Worm (Caenorhabditis elegans) whole organism, young adult: ENCODE data around the gene dpf-2.

Source experiments
- B0336.3 ChIP-seq: fragments of 200-800 bp; sonication (Bioruptor generic); IDR thresholded peaks from 2 replicates; pipeline ENCODE4 v1.3.6; 2022; ENCODE audit warnings: missing genetic modification characterization, missing compliant biosample characterization
- die-1 ChIP-seq: sonication (generic microtip); optimal IDR thresholded peaks from 2 replicates; lab custom pipeline; 2016; ENCODE audit warnings: missing genotype, mild to moderate bottlenecking, missing genetic modification characterization, missing compliant biosample characterization
- dpl-1 ChIP-seq: fragments of 150-350 bp; optimal IDR thresholded peaks from 2 replicates; lab custom pipeline; 2014; ENCODE audit warnings: missing biosample characterization, missing genetic modification reagents, missing genetic modification characterization
- hlh-26 ChIP-seq: fragments of 200-800 bp; sonication (Bioruptor generic); conservative IDR thresholded peaks from 2 replicates; pipeline ENCODE4 v1.3.6; 2022; ENCODE audit warnings: missing genetic modification reagents, missing genetic modification characterization, missing compliant biosample characterization
- lin-40 ChIP-seq: sonication (generic microtip); optimal IDR thresholded peaks from 2 replicates; lab custom pipeline; 2016; ENCODE audit warnings: missing genetic modification characterization, mild to moderate bottlenecking, missing compliant biosample characterization, missing genotype, missing genetic modification reagents
- lsy-27 ChIP-seq: sonication (generic microtip); optimal IDR thresholded peaks from 2 replicates; lab custom pipeline; 2017; ENCODE audit warnings: missing genetic modification characterization, mild to moderate bottlenecking, missing compliant biosample characterization, antibody characterized with exemption, missing genotype, borderline replicate concordance; ENCODE audit not compliant: insufficient read depth
- nhr-90 ChIP-seq: sonication (generic microtip); optimal IDR thresholded peaks from 2 replicates; lab custom pipeline; 2016; ENCODE audit warnings: missing genotype, mild to moderate bottlenecking, missing genetic modification characterization, missing compliant biosample characterization
- tlf-1 ChIP-seq: fragments of 200-800 bp; sonication (Bioruptor generic); optimal IDR thresholded peaks from 2 replicates; lab custom pipeline; 2018; ENCODE audit warnings: mild to moderate bottlenecking, missing genetic modification characterization, missing compliant biosample characterization
- unc-130 ChIP-seq: sonication (generic microtip); optimal IDR thresholded peaks from 2 replicates; lab custom pipeline; 2016; ENCODE audit warnings: missing genetic modification reagents, missing genetic modification characterization, missing compliant biosample characterization

- TF ChIP-seq die-1 (tag; lab: Kevin White, UChicago) (peak; percentile 46), tlf-1 (peak; percentile 24), lin-40 (peak; percentile 72), B0336.3 (GFP tag; lab: Robert Waterston, UW) (peak; percentile 51; the same call in 1 of the 2 replicates), lsy-27 (no peak), unc-130 (no peak), dpl-1 (GFP tag; lab: Kevin White, UChicago) (no peak), nhr-90 (peak; percentile 32), hlh-26 (GFP tag; lab: Robert Waterston, UW) (no peak)
Measured at ce11 chrX:14790320-14791048, 41.1 kb upstream of the dpf-2 start, which contains the start of gene tatn-1.
